Fruit fly (Drosophila melanogaster) whole organism, larva: ENCODE measurements around the gene CG4229.
A peak's percentile ranks its signal among the peaks of the same experiment; 100 is the strongest.

Source experiments
- noc ChIP-seq: fragments of 200-800 bp; sonication (Bioruptor generic); optimal IDR thresholded peaks from 3 replicates; lab custom pipeline; 2019; ENCODE audit warnings: missing biosample characterization, mild to moderate bottlenecking, missing genetic modification characterization, moderate library complexity

Gene CG4229

DNA sequence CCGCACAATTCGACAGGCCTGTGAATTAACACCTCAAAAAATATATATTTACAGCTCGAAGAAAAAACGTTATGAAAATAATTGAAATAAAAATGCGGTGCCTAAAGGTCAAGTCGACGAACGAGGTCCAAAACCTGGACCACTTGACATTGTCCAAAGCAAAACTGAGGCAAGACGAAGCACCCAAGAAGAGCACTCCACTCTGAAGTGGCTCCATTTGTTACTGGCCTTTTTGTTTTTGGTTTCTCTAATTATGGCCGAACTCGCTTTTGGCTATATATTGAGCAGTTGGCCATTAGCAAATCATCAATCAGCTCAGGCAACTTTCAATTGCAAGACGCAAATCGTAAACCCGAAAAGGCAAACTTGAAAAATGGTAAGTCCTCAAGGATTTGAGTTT lies at the start of gene CG4229:
TSS of gene CG4229 (plus strand) at position 301 of the 400 bp plus-strand sequence.
- no peak for TF ChIP-seq noc (tag; lab: Kevin White, UChicago)

DNA sequence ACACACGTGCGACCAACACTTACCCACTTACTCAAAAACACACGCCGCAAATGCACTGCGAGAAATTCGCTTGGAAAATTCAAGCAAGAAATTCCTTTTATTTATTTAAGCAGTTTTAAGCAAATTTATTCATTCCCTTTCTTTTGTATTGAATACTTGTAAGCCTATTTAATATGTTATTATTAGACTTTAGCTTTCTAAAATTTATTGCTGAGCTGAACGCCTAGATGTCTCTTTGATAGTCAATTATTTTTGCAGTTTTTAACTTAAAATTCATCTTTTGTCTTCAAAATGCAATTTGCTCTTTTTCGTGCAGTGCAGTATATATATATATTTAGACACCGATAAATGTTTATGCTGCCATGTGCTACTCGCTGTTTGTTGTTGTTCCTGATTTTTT lies 22.7 kb upstream of the CG4229 start:
- TF ChIP-seq noc (tag; lab: Kevin White, UChicago), result peak; percentile 60

DNA sequence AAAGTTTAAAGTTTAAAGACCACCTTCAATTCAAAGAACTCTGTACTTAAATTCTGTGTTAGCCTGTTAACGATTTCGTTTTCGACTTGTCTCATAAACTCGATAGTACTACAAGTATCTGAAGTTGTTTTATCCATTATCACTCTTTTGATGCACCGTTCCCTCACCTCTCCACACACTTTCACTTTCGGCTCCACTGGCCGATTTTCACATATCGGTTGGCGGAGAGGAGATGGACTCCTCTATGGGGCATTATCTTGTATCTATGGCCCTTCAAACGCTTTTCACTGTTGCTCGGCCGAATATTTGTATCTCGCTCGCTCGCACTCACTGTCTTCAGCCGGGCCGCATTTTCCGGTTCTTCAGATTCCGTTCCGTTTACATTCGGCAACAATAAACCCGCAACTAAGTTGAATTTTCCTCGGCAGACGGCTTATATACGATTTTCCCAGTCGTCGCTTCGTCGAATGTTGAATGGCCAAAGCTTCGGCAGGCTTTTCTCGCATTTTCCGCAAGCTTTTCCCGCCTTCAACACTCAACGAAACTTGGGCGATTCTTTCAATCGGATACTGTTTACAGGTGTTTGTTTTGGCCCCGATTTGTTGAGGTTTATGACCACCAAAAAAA lies 13.5 kb upstream of the CG4229 start, which contains the start of gene CG43373:
TSS of gene CG43373 (minus strand) at position 373 of the 627 bp plus-strand sequence.
- TF ChIP-seq noc (tag; lab: Kevin White, UChicago), result no peak

DNA sequence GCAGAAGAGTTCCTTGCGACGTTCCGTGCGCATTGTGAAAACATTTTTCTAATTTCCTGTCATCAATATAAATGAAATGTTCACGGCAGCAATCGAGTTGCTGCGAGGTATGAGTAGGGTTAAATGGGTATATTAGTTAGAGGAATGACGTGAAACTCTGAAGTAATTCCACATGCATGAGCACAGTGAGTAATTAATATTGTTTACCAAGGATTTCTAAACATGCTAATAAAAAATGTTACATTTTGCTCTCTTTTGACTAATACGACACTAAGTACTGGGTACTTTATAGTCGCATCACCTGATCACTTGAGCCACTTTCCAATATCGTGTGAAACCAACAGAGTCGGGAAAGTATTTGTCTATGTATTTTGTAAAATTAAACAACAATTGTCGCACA lies 12.4 kb upstream of the CG4229 start:
- TF ChIP-seq noc (tag; lab: Kevin White, UChicago), result no peak

DNA sequence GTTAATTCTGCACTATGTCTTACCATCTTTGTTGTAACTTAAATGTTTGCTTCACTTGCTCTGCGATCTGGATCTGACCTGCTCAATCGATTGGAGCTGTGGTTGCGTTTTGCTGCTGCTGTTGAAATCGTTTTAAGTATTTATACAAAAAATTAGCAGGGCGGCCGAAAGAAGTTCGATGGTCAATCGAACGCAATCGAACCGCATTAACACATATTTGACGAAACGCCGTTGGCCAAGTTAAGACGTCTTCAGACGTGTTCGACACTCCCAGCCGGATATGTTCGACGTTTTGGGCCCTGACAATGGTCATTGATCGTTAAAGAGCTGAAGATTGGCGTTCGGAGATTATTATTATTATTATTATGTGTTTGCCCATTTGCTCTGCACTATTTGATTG lies 11.1 kb upstream of the CG4229 start, which contains the start of gene CG13033:
TSS of gene CG13033 (minus strand) at position 118 of the 400 bp plus-strand sequence.
- no peak for TF ChIP-seq noc (tag; lab: Kevin White, UChicago)

DNA sequence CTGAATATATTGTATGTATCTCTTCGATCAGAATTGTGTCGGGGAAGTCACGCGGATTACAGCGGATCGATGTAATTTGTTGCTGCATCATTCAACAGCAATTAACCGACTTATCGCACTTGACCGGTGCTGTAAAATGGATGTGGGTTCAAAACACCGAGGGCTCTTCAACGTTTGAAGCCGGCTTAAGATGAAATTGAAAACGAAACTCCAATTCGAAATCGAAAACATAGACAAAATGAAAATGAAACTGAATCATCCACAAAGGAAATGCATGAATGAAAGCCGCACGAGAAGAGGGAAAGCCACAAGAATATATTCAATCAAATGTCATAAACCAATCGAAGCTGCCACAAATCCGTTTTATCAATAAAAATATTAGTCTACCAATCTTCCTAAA lies 10.5 kb upstream of the CG4229 start:
- no peak for TF ChIP-seq noc (tag; lab: Kevin White, UChicago)

DNA sequence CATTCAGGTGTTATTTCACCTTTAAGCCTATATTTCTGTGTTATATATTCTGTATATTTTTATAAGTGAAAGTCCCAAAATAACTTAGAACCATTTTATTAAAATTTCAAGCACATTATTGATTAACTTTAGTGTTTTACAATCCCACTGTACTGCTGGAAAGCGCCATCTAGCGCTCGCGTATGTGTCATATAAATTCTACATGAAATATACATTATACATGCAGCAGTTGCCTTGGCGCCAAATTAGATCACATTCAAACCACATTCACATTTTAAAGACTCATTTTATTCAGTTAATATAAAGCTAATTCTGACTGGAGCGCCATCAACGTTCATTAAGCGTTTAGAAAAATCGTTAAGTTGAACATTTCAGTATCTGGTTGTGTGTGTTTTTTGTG lies 6.7 kb downstream of the CG4229 start:
- no peak for TF ChIP-seq noc (tag; lab: Kevin White, UChicago)

DNA sequence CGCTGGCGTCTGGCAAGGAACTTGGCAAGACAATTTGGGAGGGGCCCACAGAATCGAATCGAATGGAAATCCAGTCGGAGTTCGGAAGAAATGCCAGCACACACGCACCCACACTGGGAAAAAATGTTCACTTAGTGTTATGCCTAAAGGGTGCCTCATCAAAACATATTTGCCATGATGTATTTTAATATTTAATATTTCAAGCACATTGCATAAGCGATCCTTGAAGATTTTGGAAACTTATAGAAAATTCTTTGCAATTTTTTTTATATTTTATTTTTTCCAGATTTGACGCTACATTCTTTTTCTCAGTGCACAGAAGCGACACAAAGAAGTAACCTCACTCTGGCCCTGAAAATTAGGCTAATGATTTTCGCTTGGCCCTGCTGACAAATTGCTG lies 9.5 kb downstream of the CG4229 start:
- no peak for TF ChIP-seq noc (tag; lab: Kevin White, UChicago)

DNA sequence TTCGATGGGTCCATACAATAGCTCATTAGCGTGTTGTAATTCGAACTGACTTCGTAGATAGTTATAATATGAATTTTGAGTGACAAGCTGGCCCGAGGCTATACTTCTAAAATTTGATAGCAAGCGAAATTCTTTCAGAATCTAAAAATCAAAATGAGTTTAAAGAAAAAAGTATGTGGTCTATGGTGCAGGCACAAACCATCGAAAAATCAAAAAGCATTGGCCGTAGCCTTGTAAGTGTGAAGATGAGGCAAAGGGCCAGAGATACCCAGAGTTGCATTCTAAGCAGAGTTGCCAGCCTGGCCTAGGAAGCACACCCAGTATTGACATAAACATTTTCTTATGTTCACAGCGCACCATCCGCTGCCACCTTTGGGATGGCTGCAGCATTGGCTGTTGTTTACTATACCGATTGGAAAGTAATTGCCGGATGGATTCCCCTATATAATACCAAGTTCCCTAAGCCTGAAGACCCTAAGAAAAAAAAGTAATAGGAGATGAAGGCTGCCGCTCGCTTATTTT lies 10.1 kb downstream of the CG4229 start, which contains the start of gene UQCR-6.4L:
TSS of gene UQCR-6.4L (plus strand) at position 51 of the 522 bp plus-strand sequence.
- no peak for TF ChIP-seq noc (tag; lab: Kevin White, UChicago)

DNA sequence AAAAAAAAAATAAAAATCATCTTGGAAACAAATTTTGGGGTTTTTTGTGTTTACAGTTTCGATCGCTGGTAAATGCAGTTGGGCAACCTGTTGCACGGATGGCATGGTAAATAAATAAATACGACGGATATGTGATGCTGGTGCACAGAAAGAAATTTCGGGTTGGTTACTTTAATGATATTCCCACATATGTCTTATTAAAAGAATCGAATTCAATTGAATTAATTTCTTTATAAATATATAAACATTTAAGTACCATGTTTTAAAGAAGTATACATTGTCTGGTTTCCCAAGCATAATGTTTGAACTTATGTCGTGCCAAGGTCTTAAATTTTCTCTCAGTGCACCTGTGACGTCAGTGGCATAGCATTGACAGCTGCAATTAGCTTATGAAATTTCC lies 10.9 kb downstream of the CG4229 start:
- TF ChIP-seq noc (tag; lab: Kevin White, UChicago), result no peak

DNA sequence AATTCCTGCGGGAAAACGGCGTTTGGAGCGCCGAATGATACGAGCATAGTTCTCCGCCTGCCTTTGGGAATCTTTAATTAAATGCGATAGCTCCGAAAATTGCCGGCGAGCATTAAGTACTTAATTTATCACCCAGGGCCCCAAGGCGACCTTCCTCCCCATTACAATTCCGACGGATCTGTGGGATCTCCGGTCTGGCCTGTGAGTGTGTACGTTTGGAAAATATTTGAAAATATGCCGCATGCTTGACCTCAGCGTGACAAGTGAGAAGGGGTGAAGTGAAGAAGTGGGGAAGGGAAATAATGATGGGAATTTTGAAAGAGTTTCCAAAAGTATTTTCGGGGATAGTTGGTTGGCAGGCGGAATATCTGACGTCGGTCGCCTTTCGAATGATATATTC lies 12.8 kb downstream of the CG4229 start:
- TF ChIP-seq noc (tag; lab: Kevin White, UChicago), result no peak

DNA sequence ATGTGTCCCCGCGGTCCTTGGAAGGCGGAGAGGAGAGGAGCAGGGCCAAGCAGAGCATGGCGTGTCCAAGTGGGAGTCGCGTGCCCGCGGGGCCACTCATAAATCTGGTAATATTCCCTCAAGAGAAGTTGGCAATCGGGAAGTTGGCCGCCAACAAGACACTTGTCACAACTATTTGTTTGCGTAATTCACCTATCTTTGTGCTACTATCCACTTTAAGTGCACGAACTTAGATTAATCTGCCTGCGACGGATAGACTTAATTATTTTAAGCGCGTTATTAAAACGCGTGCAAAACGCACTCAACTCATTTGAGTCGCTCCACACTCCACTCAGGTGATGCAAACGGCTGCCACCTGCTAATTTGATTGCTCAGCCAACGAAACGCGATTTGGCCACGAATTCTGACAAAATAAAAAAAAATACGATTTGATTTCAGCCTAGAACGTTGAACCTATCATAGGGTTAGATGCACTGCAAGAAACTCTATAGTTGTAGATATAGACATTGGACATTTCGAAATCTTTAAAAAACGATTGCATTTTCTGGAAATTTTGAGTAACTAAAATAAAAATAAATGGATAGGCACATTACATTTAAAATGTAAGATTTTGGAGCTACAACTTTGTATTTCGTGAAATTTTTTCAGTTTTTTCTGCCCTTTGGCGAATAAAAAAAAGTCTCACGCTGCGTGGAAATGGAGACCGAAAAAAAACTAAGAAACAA lies 14.6 kb downstream of the CG4229 start:
- TF ChIP-seq noc (tag; lab: Kevin White, UChicago), result no peak

DNA sequence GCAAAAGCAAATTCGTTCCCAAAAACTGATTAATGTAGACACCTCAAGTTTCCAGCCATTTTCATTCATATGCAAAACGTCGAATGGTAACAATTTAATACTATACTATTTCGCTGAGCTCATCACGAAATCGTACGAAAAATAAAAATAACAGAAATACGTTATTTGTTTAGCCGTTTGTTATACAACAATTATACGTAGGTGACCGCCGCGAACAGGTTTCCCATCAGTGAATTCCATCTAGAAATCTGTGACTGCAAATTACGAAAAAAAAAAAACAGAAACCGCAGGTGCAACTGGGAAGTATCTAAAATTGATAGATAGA lies 15.1 kb downstream of the CG4229 start:
- no peak for TF ChIP-seq noc (tag; lab: Kevin White, UChicago)

DNA sequence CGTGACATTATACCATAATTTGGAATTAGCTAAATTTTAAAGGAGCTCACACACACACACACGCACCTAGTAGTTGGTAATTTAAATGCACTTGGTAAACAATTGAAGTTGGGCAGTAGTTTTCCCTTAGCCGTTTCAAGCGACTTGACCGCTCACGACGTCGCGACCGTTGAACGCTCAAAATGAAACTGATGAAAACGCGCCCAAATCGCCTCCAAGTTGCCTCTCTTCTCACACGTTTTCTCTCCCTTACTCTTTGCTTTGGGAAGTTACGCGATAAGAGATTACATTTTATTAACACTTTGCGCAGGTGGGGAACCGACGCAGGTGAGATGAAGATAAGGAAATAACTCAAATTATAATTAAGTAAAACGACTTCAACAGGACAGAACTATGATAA lies 15.6 kb downstream of the CG4229 start:
- no peak for TF ChIP-seq noc (tag; lab: Kevin White, UChicago)

DNA sequence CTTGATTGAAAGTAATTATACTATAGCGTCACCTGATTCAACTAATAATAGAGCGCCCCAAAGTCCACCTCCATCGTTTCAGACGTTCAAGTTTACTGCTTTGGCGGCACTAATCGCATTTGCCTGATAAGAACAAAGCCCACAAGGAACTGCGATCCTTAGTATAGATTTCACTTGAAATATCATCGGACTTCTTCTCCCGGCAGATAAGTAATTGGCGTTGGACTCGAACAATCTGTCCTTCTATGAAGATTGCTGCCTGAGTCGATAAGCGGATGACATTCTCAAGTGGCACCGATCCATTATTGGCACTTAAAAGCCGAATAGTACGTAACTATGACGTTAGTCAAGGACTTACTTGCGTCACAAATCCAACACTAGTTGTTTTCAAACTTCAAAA lies 16.6 kb downstream of the CG4229 start, which contains the start of gene Mipp1:
TSS of gene Mipp1 (minus strand) at position 101 of the 400 bp plus-strand sequence.
- peak; percentile 19 for TF ChIP-seq noc (tag; lab: Kevin White, UChicago)

DNA sequence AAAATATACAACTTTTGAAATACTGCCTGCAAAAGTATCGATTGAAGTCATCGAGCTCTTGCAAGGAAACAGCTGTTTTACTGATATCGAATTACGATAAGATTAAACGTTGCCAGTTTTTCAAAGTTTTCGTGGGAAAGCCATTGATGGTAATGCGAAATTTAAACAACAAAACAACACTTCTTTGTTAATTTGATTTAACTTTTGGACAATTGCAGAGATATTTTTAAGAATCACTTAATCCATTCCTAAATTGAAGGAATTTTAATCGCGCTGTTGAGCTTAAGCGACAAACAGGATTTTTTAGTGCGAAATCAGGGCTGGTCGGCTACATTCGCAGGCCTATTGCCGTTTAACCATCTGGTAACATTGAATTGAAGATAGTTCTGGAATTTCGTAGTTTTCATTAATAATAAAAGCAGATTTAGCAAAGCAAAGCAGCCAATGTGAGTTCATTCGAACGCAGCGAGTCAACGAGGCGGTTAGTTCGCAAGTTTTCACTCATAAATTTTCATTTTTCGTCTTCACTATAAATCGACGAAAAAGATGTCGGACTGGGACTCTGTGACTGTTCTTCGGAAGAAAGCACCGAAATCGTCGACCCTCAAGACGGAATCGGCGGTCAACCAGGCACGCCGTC lies 17.8 kb downstream of the CG4229 start, which contains the start of gene mbf1:
TSS of gene mbf1 (plus strand) at position 130 of the 640 bp plus-strand sequence.
- TF ChIP-seq noc (tag; lab: Kevin White, UChicago), result peak; percentile 36
